Worm (Caenorhabditis elegans): ENCODE data around the gene T05C3.2.

The T05C3.2 gene

DNA sequence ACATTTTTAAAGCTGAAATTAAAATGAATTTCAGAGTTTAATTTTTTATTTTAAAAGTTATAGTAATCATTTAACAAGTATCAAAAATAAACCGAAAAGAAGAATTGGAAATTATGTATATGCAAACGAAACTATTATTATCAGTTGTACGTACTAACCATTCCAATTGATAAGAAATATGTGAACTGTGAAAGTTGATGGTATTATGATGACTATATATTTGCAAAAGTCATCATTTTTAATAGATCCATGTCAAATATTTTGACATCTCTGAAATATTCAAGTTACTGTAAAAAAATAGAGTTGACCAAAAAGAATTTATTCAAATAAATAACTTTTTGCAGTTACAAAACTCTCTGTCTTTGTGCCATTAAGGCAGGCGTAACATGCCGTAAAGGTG, 54.5 kb downstream of the T05C3.2 start, which contains the start of gene ugt-48:
Gene ugt-48 (minus strand): TSS at position 12 of the 400 bp plus-strand sequence.
- TF ChIP-seq madf-10 (tag; optimal IDR thresholded peaks at IDR 0.05) (no peak), cebp-1 (GFP tag; IDR thresholded peaks at IDR 0.05) (no peak), cebp-1 (tag; optimal IDR thresholded peaks at IDR 0.05) (no peak), akir-1 (GFP tag; optimal IDR thresholded peaks at IDR 0.05) (no peak), mes-4 (tag; optimal IDR thresholded peaks at IDR 0.05) (no peak), unc-130 (GFP tag; optimal IDR thresholded peaks at IDR 0.05) (no peak), ceh-58 (GFP tag; IDR thresholded peaks at IDR 0.05) (no peak), aptf-3 (GFP tag; IDR thresholded peaks at IDR 0.05) (no peak), nhr-179 (tag; optimal IDR thresholded peaks at IDR 0.05) (no peak), dox-1 (GFP tag; IDR thresholded peaks at IDR 0.05) (no peak), F39B2.1 (GFP tag; IDR thresholded peaks at IDR 0.05) (no peak), ceh-79 (tag; optimal IDR thresholded peaks at IDR 0.05) (no peak), lin-35 (GFP tag; optimal IDR thresholded peaks at IDR 0.05) (no peak), fkh-3 (tag; optimal IDR thresholded peaks at IDR 0.05) (no peak), madf-3 (GFP tag; IDR thresholded peaks at IDR 0.05) (no peak), tlf-1 (GFP tag; optimal IDR thresholded peaks at IDR 0.05) (no peak), T07F8.4 (tag; optimal IDR thresholded peaks at IDR 0.05) (no peak), ceh-40 (GFP tag; IDR thresholded peaks at IDR 0.05) (no peak), mcd-1 (GFP tag; IDR thresholded peaks at IDR 0.05) (no peak)

DNA sequence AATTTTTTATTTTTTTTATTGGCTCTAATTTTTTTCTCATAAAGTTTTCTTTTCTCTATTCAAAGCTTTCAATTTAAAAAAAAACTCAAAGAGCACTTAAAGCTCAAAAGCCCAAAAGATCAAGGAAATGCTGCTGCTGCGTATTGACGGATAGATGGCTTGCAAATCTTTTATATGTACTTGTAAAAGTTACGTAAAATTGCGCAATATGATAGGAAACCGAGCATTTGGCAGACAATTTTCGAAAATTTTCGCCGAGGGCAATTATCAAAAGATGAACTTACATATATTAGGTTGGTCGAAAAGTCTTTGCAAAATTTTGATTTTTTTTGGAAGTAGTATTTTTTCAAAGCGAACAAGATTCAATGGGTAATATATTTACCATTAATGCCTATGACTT, 55.0 kb downstream of the T05C3.2 start:
- no peak for TF ChIP-seq Y95B8A.8 (GFP tag; IDR thresholded peaks at IDR 0.05)
- no peak for TF ChIP-seq ceh-79 (tag; optimal IDR thresholded peaks at IDR 0.05)
- no peak for TF ChIP-seq lag-1 (GFP tag; IDR thresholded peaks at IDR 0.05)
- TF ChIP-seq attf-3 (GFP tag; conservative IDR thresholded peaks at IDR 0.05): no peak
- TF ChIP-seq B0261.1 (tag; optimal IDR thresholded peaks at IDR 0.05): no peak
- TF ChIP-seq ztf-6 (GFP tag; IDR thresholded peaks at IDR 0.05): no peak
